Fruit fly (Drosophila melanogaster) whole organism, embryonic: ENCODE results near the gene Iyd.
A peak's percentile ranks its signal among the peaks of the same experiment; 100 is the strongest.

Source experiments
- Ada2b ChIP-seq: fragments of 200-800 bp; sonication (Bioruptor generic); IDR thresholded peaks from 2 replicates; pipeline ENCODE4 v1.3.6; 2022; ENCODE audit warnings: missing biosample characterization, missing genetic modification characterization
- Asciz ChIP-seq: fragments of 200-800 bp; sonication (Bioruptor generic); optimal IDR thresholded peaks from 2 replicates; lab custom pipeline; 2017; ENCODE audit warnings: missing biosample characterization, mild to moderate bottlenecking, missing genetic modification characterization, missing genetic modification reagents
- B-H1 ChIP-seq: fragments of 200-800 bp; sonication (Bioruptor generic); IDR thresholded peaks from 3 replicates; pipeline ENCODE4 v1.3.6; 2022; ENCODE audit warnings: missing biosample characterization, missing genetic modification characterization
- CG10147 ChIP-seq: fragments of 200-800 bp; sonication (Bioruptor generic); optimal IDR thresholded peaks from 2 replicates; lab custom pipeline; 2019; ENCODE audit warnings: missing biosample characterization, mild to moderate bottlenecking, missing genetic modification characterization, moderate library complexity
- CG11085 ChIP-seq: fragments of 200-800 bp; sonication (Bioruptor generic); IDR thresholded peaks from 2 replicates; pipeline ENCODE4 v1.3.6; 2022; ENCODE audit warnings: missing biosample characterization, missing genetic modification characterization
- CG12071 ChIP-seq: fragments of 200-800 bp; sonication (Bioruptor generic); optimal IDR thresholded peaks from 3 replicates; lab custom pipeline; 2018; ENCODE audit warnings: missing biosample characterization, mild to moderate bottlenecking, missing genetic modification characterization
- CG13775 ChIP-seq: fragments of 200-800 bp; sonication (Bioruptor generic); optimal IDR thresholded peaks from 3 replicates; lab custom pipeline; 2017; ENCODE audit warnings: missing biosample characterization, mild to moderate bottlenecking, missing genetic modification characterization
- CG14710 ChIP-seq: fragments of 200-800 bp; sonication (Bioruptor generic); optimal IDR thresholded peaks from 3 replicates; lab custom pipeline; 2019; ENCODE audit warnings: missing biosample characterization, mild to moderate bottlenecking, missing genetic modification characterization, moderate library complexity
- CG14965 ChIP-seq: fragments of 200-800 bp; sonication (Bioruptor generic); optimal IDR thresholded peaks from 2 replicates; lab custom pipeline; 2016; ENCODE audit warnings: missing biosample characterization, missing genetic modification characterization, borderline replicate concordance
- CG17361 ChIP-seq: fragments of 200-800 bp; sonication (Bioruptor generic); IDR thresholded peaks from 3 replicates; pipeline ENCODE4 v1.3.6; 2022; ENCODE audit warnings: missing biosample characterization, missing genetic modification characterization
- CG2889 ChIP-seq: fragments of 200-800 bp; sonication (Bioruptor generic); IDR thresholded peaks from 3 replicates; pipeline ENCODE4 v1.3.6; 2022; ENCODE audit warnings: missing biosample characterization, missing genetic modification characterization
- CG32767 ChIP-seq: fragments of 200-800 bp; sonication (Bioruptor generic); IDR thresholded peaks from 2 replicates; pipeline ENCODE4 v1.3.6; 2022; ENCODE audit warnings: missing biosample characterization, missing genetic modification characterization
- CG34422 ChIP-seq: fragments of 200-800 bp; sonication (Bioruptor generic); IDR thresholded peaks from 3 replicates; pipeline ENCODE4 v1.3.6; 2022; ENCODE audit warnings: missing biosample characterization, missing genetic modification characterization
- CG3995 ChIP-seq: fragments of 200-800 bp; sonication (Bioruptor generic); optimal IDR thresholded peaks from 3 replicates; lab custom pipeline; 2016; ENCODE audit warnings: missing biosample characterization, missing genetic modification characterization
- CG42726 ChIP-seq: fragments of 200-800 bp; sonication (Bioruptor generic); IDR thresholded peaks from 2 replicates; pipeline ENCODE4 v1.3.6; 2022; ENCODE audit warnings: missing biosample characterization, missing genetic modification characterization; ENCODE audit not compliant: partially characterized antibody
- CG6683 ChIP-seq: fragments of 200-800 bp; sonication (Bioruptor generic); optimal IDR thresholded peaks from 2 replicates; lab custom pipeline; 2017; ENCODE audit warnings: missing biosample characterization, mild to moderate bottlenecking, missing genetic modification characterization, missing genetic modification reagents
- CG6813 ChIP-seq: fragments of 200-800 bp; sonication (Bioruptor generic); optimal IDR thresholded peaks from 2 replicates; lab custom pipeline; 2017; ENCODE audit warnings: missing biosample characterization, missing genetic modification characterization, mild to moderate bottlenecking, moderate library complexity, missing genetic modification reagents
- CG7556 ChIP-seq: fragments of 200-800 bp; sonication (Bioruptor generic); optimal IDR thresholded peaks from 2 replicates; lab custom pipeline; 2017; ENCODE audit warnings: missing biosample characterization, mild to moderate bottlenecking, missing genetic modification characterization
- CG8388 ChIP-seq: fragments of 200-800 bp; sonication (Bioruptor generic); optimal IDR thresholded peaks from 2 replicates; lab custom pipeline; 2019; ENCODE audit warnings: missing biosample characterization, mild to moderate bottlenecking, missing genetic modification characterization, moderate library complexity
- CG8478 ChIP-seq: fragments of >200 bp; optimal IDR thresholded peaks from 2 replicates; lab custom pipeline; 2018
- CG8924 ChIP-seq: fragments of 200-800 bp; optimal IDR thresholded peaks from 3 replicates; lab custom pipeline; 2019; ENCODE audit warnings: missing biosample characterization, mild to moderate bottlenecking, missing genetic modification characterization, moderate library complexity
- CG8944 ChIP-seq: fragments of 200-800 bp; sonication (Bioruptor generic); optimal IDR thresholded peaks from 3 replicates; lab custom pipeline; 2016; ENCODE audit warnings: missing biosample characterization, missing genetic modification characterization
- CG9876 ChIP-seq: fragments of 200-800 bp; sonication (Bioruptor generic); optimal IDR thresholded peaks from 2 replicates; lab custom pipeline; 2016; ENCODE audit warnings: missing biosample characterization, missing genetic modification characterization
- CoRest ChIP-seq: fragments of 200-800 bp; sonication (Bioruptor generic); optimal IDR thresholded peaks from 3 replicates; lab custom pipeline; 2018; ENCODE audit warnings: missing biosample characterization, mild to moderate bottlenecking, missing genetic modification characterization, moderate library complexity
- H2.0 ChIP-seq: fragments of 200-800 bp; sonication (Bioruptor generic); IDR thresholded peaks from 2 replicates; pipeline ENCODE4 v1.3.6; 2022; ENCODE audit warnings: missing biosample characterization, missing genetic modification characterization
- HLHmδ ChIP-seq: fragments of 200-800 bp; sonication (Bioruptor generic); optimal IDR thresholded peaks from 2 replicates; lab custom pipeline; 2018; ENCODE audit warnings: missing biosample characterization, mild to moderate bottlenecking, missing genetic modification characterization, moderate library complexity
- HmgZ ChIP-seq: fragments of 200-800 bp; sonication (Bioruptor generic); optimal IDR thresholded peaks from 2 replicates; lab custom pipeline; 2018; ENCODE audit warnings: missing biosample characterization, mild to moderate bottlenecking, missing genetic modification characterization
- Hr3 ChIP-seq: fragments of 200-800 bp; sonication (Bioruptor generic); optimal IDR thresholded peaks from 3 replicates; lab custom pipeline; 2016; ENCODE audit warnings: missing biosample characterization, missing genetic modification characterization
- Neu2 ChIP-seq: fragments of 200-800 bp; sonication (Bioruptor generic); optimal IDR thresholded peaks from 3 replicates; lab custom pipeline; 2016; ENCODE audit warnings: missing biosample characterization, missing genetic modification characterization, borderline replicate concordance
- Spps ChIP-seq: fragments of 200-800 bp; sonication (Bioruptor generic); optimal IDR thresholded peaks from 2 replicates; lab custom pipeline; 2018; ENCODE audit warnings: missing biosample characterization, mild to moderate bottlenecking, missing genetic modification characterization
- Tbp ChIP-seq: fragments of >200 bp; optimal IDR thresholded peaks from 2 replicates; lab custom pipeline; 2018; ENCODE audit warnings: missing biosample characterization, missing genetic modification characterization
- bigmax ChIP-seq: fragments of 200-800 bp; sonication (Bioruptor generic); optimal IDR thresholded peaks from 2 replicates; lab custom pipeline; 2018; ENCODE audit warnings: missing biosample characterization, mild to moderate bottlenecking, missing genetic modification characterization
- bsh ChIP-seq, 2 experiments: fragments of 200-800 bp; sonication (Bioruptor generic); optimal IDR thresholded peaks; 2 replicates each; lab custom pipeline; 2017 to 2018; ENCODE audit warnings: mild to moderate bottlenecking in 2 of 2, missing biosample characterization in 2 of 2, missing genetic modification characterization in 2 of 2, moderate library complexity in 1 of 2
- crol ChIP-seq: fragments of 200-800 bp; sonication (Bioruptor generic); IDR thresholded peaks from 2 replicates; pipeline ENCODE4 v1.3.6; 2022; ENCODE audit warnings: missing biosample characterization, missing genetic modification characterization
- cwo ChIP-seq: fragments of 200-800 bp; sonication (Bioruptor generic); optimal IDR thresholded peaks from 3 replicates; lab custom pipeline; 2017; ENCODE audit warnings: missing biosample characterization, missing genetic modification characterization, mild to moderate bottlenecking, moderate library complexity, missing genetic modification reagents
- exex ChIP-seq: fragments of 200-800 bp; sonication (Bioruptor generic); optimal IDR thresholded peaks from 4 replicates; lab custom pipeline; 2018; ENCODE audit warnings: missing biosample characterization, mild to moderate bottlenecking, missing genetic modification characterization, moderate library complexity
- insv ChIP-seq, 2 experiments: fragments of 200-800 bp; sonication (Bioruptor generic); optimal IDR thresholded peaks; 3 replicates each; lab custom pipeline; 2016 to 2018; ENCODE audit warnings: missing biosample characterization in 2 of 2, missing genetic modification characterization in 2 of 2
- jigr1 ChIP-seq: fragments of 200-800 bp; sonication (Bioruptor generic); IDR thresholded peaks from 3 replicates; pipeline ENCODE4 v1.3.6; 2022; ENCODE audit warnings: missing biosample characterization, missing genetic modification characterization
- ken ChIP-seq: fragments of 200-800 bp; sonication (Bioruptor generic); IDR thresholded peaks from 3 replicates; pipeline ENCODE4 v1.3.6; 2022; ENCODE audit warnings: missing biosample characterization, missing genetic modification characterization
- lbe ChIP-seq: fragments of 200-800 bp; sonication (Bioruptor generic); optimal IDR thresholded peaks from 2 replicates; lab custom pipeline; 2016; ENCODE audit warnings: missing biosample characterization, mild to moderate bottlenecking, missing genetic modification characterization
- lola ChIP-seq, 3 experiments: fragments of >200 bp in 2 of 3; fragments of 200-800 bp in 1 of 3; sonication (Bioruptor generic) in 1 of 3; optimal IDR thresholded peaks; 2 replicates each; lab custom pipeline; 2017 to 2019; ENCODE audit warnings: missing biosample characterization in 3 of 3, missing genetic modification characterization in 3 of 3, mild to moderate bottlenecking in 1 of 3, moderate library complexity in 1 of 3
- nom ChIP-seq: fragments of 200-800 bp; sonication (Bioruptor generic); optimal IDR thresholded peaks from 2 replicates; lab custom pipeline; 2017; ENCODE audit warnings: missing biosample characterization, missing genetic modification characterization, mild to moderate bottlenecking, moderate library complexity, missing genetic modification reagents
- oc ChIP-seq: fragments of 200-800 bp; sonication (Bioruptor generic); optimal IDR thresholded peaks from 2 replicates; lab custom pipeline; 2018; ENCODE audit warnings: missing biosample characterization, mild to moderate bottlenecking, missing genetic modification characterization, moderate library complexity
- onecut ChIP-seq: fragments of 200-800 bp; sonication (Bioruptor generic); IDR thresholded peaks from 2 replicates; pipeline ENCODE4 v1.3.6; 2022; ENCODE audit warnings: missing biosample characterization, missing genetic modification characterization
- ranshi ChIP-seq: fragments of 200-800 bp; sonication (Bioruptor generic); IDR thresholded peaks from 2 replicates; pipeline ENCODE4 v1.3.6; 2022; ENCODE audit warnings: missing biosample characterization, missing genetic modification characterization
- seq ChIP-seq: fragments of 200-800 bp; sonication (Bioruptor generic); IDR thresholded peaks from 2 replicates; pipeline ENCODE4 v1.3.6; 2022; ENCODE audit warnings: missing biosample characterization, missing genetic modification characterization
- sisA ChIP-seq: fragments of 200-800 bp; sonication (Bioruptor generic); IDR thresholded peaks from 2 replicates; pipeline ENCODE4 v1.3.6; 2022; ENCODE audit warnings: missing biosample characterization, missing genetic modification characterization
- sna ChIP-seq: fragments of 200-800 bp; sonication (Bioruptor generic); IDR thresholded peaks from 2 replicates; pipeline ENCODE4 v1.3.6; 2022; ENCODE audit warnings: missing biosample characterization, missing genetic modification characterization; ENCODE audit not compliant: partially characterized antibody
- wor ChIP-seq: fragments of 200-800 bp; sonication (Bioruptor generic); IDR thresholded peaks from 2 replicates; pipeline ENCODE4 v1.3.6; 2022; ENCODE audit warnings: missing biosample characterization, missing genetic modification characterization
- zf30C ChIP-seq: fragments of 200-800 bp; sonication (Bioruptor generic); optimal IDR thresholded peaks from 3 replicates; lab custom pipeline; 2018; ENCODE audit warnings: missing biosample characterization, mild to moderate bottlenecking, missing genetic modification characterization
- zfh2 ChIP-seq: fragments of 200-800 bp; sonication (Bioruptor generic); optimal IDR thresholded peaks from 2 replicates; lab custom pipeline; 2016; ENCODE audit warnings: missing biosample characterization, missing genetic modification characterization

Gene Iyd

DNA sequence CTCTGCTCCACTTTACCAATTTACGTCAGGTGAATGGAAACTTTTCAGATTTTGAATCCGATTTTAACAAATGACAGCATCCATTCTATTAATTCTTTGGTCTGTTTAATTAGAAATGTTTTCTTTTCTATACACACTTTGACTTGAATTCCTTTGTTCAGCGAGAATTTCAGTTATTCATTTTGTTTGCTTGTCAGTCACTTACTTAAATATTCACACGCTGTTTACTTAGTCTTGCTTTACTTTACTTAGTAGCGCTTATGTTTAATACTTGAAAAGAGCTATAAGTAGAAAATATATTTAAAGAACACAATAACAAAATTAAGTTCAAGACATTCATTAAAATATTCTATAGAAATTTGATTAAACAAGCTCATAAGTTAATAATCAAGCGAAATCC is 11.4 kb upstream of the Iyd start, which contains the start of gene CG32073 (continued):
- TF ChIP-seq CG12071 (GFP tag; lab: Kevin White, UChicago) = peak; percentile 75
- TF ChIP-seq HLHmδ = no peak
- no peak for TF ChIP-seq CG9876 (GFP tag; lab: Kevin White, UChicago)
- TF ChIP-seq Spps (tag; lab: Kevin White, UChicago) = no peak
- TF ChIP-seq sisA (GFP tag; lab: Robert Waterston, UW) = no peak
- peak; percentile 40 for TF ChIP-seq CG6683
- TF ChIP-seq ranshi = no peak; the same call in 1 of the 2 replicates
- TF ChIP-seq CG13775 (GFP tag; lab: Kevin White, UChicago) = no peak
- no peak for TF ChIP-seq zf30C (GFP tag; lab: Kevin White, UChicago)
- TF ChIP-seq HmgZ = no peak
- no peak for TF ChIP-seq wor (GFP tag; lab: Robert Waterston, UW)
- TF ChIP-seq CG14710 = peak; percentile 42
- TF ChIP-seq CG8478 = no peak
- TF ChIP-seq bsh (GFP tag; optimal IDR thresholded peaks at IDR 0.05; lab: Kevin White, UChicago) = no peak
- no peak for TF ChIP-seq CG8944 (GFP tag; lab: Kevin White, UChicago)
- TF ChIP-seq CG8388 = no peak
- TF ChIP-seq sna (GFP tag; lab: Robert Waterston, UW) = no peak
- no peak for TF ChIP-seq Hr3 (GFP tag; lab: Kevin White, UChicago)
- TF ChIP-seq CG34422 = no peak
- TF ChIP-seq lbe (GFP tag; lab: Kevin White, UChicago) = no peak
- TF ChIP-seq oc (tag; lab: Kevin White, UChicago) = no peak
- TF ChIP-seq crol (GFP tag; lab: Robert Waterston, UW) = no peak
- peak; percentile 23 for TF ChIP-seq Asciz (GFP tag; lab: Kevin White, UChicago)
- TF ChIP-seq CG42726 = no peak
- TF ChIP-seq H2.0 (GFP tag; lab: Robert Waterston, UW) = no peak
- TF ChIP-seq CG14965 (GFP tag; lab: Kevin White, UChicago) = no peak
- no peak for TF ChIP-seq insv (GFP tag; optimal IDR thresholded peaks at IDR 0.05; lab: Kevin White, UChicago)
- TF ChIP-seq CG2889 = no peak
- TF ChIP-seq seq (GFP tag; lab: Robert Waterston, UW) = no peak
- TF ChIP-seq Neu2 = no peak
- no peak for TF ChIP-seq CoRest (tag; lab: Kevin White, UChicago)
- TF ChIP-seq CG11085 = no peak
- TF ChIP-seq exex = no peak
- TF ChIP-seq Tbp (GFP tag; lab: Kevin White, UChicago) = no peak
- no peak for TF ChIP-seq bigmax
- TF ChIP-seq nom = no peak
- TF ChIP-seq Ada2b (GFP tag; lab: Robert Waterston, UW) = no peak
- TF ChIP-seq jigr1 (GFP tag; lab: Robert Waterston, UW) = no peak
- TF ChIP-seq lola (GFP tag; optimal IDR thresholded peaks at IDR 0.05; lab: Kevin White, UChicago) = no peak
- no peak for TF ChIP-seq CG10147 (GFP tag; lab: Kevin White, UChicago)
- TF ChIP-seq onecut (GFP tag; lab: Robert Waterston, UW) = no peak
- peak; percentile 55 for TF ChIP-seq CG6813 (GFP tag; lab: Kevin White, UChicago)
- TF ChIP-seq CG8924 (tag; lab: Kevin White, UChicago) = peak; percentile 9
- no peak for TF ChIP-seq B-H1 (GFP tag; lab: Robert Waterston, UW)
- peak; percentile 53; the same call in 2 of the 3 replicates for TF ChIP-seq CG17361 (GFP tag; lab: Robert Waterston, UW)
- no peak for TF ChIP-seq ken (GFP tag; lab: Robert Waterston, UW)
- TF ChIP-seq cwo (GFP tag; lab: Kevin White, UChicago) = peak; percentile 64
- no peak for TF ChIP-seq zfh2
- TF ChIP-seq CG32767 (GFP tag; lab: Robert Waterston, UW) = no peak
- no peak for TF ChIP-seq CG3995 (GFP tag; lab: Kevin White, UChicago)
- TF ChIP-seq CG7556 (GFP tag; lab: Kevin White, UChicago) = peak; percentile 17
